Worm (Caenorhabditis elegans) whole organism, L2 larva: Measurements from ENCODE around the gene Y45G12B.2.

Experiments used
- F13H6.1 ChIP-seq: sonication (generic microtip); optimal IDR thresholded peaks from 2 replicates; lab custom pipeline; 2016; ENCODE audit warnings: missing genetic modification characterization, missing compliant biosample characterization
- R02D3.7 ChIP-seq: fragments of 150-350 bp; optimal IDR thresholded peaks from 2 replicates; lab custom pipeline; 2014; ENCODE audit warnings: missing biosample characterization, missing genetic modification characterization
- Y55F3AM.14 ChIP-seq: fragments of 200-800 bp; sonication (Bioruptor generic); optimal IDR thresholded peaks from 2 replicates; lab custom pipeline; 2018; ENCODE audit warnings: mild to moderate bottlenecking, missing genetic modification characterization, missing compliant biosample characterization
- ZK546.5 ChIP-seq: sonication (generic microtip); optimal IDR thresholded peaks from 2 replicates; lab custom pipeline; 2017; ENCODE audit warnings: missing biosample characterization, missing genetic modification characterization
- alr-1 ChIP-seq: fragments of 150-350 bp; optimal IDR thresholded peaks from 2 replicates; lab custom pipeline; 2014; ENCODE audit warnings: missing biosample characterization, missing genetic modification characterization
- aly-2 ChIP-seq: fragments of 150-350 bp; optimal IDR thresholded peaks from 2 replicates; lab custom pipeline; 2014; ENCODE audit warnings: missing biosample characterization, missing genetic modification characterization
- ama-1 ChIP-seq: fragments of 150-350 bp; optimal IDR thresholded peaks from 2 replicates; lab custom pipeline; 2018; ENCODE audit warnings: inconsistent platforms
- blmp-1 ChIP-seq: sonication (generic microtip); optimal IDR thresholded peaks from 2 replicates; lab custom pipeline; 2017; ENCODE audit warnings: missing genetic modification characterization, mild to moderate bottlenecking, missing compliant biosample characterization, antibody characterized with exemption, moderate library complexity; ENCODE audit not compliant: insufficient read depth
- ceh-16 ChIP-seq: fragments of 150-350 bp; optimal IDR thresholded peaks from 2 replicates; lab custom pipeline; 2014; ENCODE audit warnings: missing biosample characterization, missing genetic modification characterization
- ceh-82 ChIP-seq: fragments of 150-350 bp; optimal IDR thresholded peaks from 2 replicates; lab custom pipeline; 2014; ENCODE audit warnings: missing biosample characterization, missing genetic modification characterization
- dmd-4 ChIP-seq: sonication (generic microtip); optimal IDR thresholded peaks from 2 replicates; lab custom pipeline; 2017; ENCODE audit warnings: missing biosample characterization, missing genetic modification characterization
- egl-27 ChIP-seq: sonication (generic microtip); optimal IDR thresholded peaks from 3 replicates; lab custom pipeline; 2017; ENCODE audit warnings: missing biosample characterization, missing genetic modification reagents, missing genetic modification characterization
- elt-3 ChIP-seq: sonication (generic microtip); optimal IDR thresholded peaks from 2 replicates; lab custom pipeline; 2017; ENCODE audit warnings: missing biosample characterization, missing genetic modification characterization
- fos-1 ChIP-seq: fragments of 150-350 bp; optimal IDR thresholded peaks from 2 replicates; lab custom pipeline; 2014; ENCODE audit warnings: missing biosample characterization, missing genetic modification characterization
- gmeb-1 ChIP-seq: fragments of 150-350 bp; optimal IDR thresholded peaks from 2 replicates; lab custom pipeline; 2014; ENCODE audit warnings: missing biosample characterization, missing genetic modification characterization
- lin-11 ChIP-seq: fragments of 150-350 bp; sonication (generic microtip); optimal IDR thresholded peaks from 2 replicates; lab custom pipeline; 2014; ENCODE audit warnings: missing biosample characterization, missing genetic modification characterization, inconsistent platforms, mixed read lengths
- lin-13 ChIP-seq: fragments of 150-350 bp; optimal IDR thresholded peaks from 2 replicates; lab custom pipeline; 2014; ENCODE audit warnings: missing biosample characterization, missing genetic modification reagents, missing genetic modification characterization
- lin-39 ChIP-seq: fragments of 150-350 bp; optimal IDR thresholded peaks from 2 replicates; lab custom pipeline; 2014; ENCODE audit warnings: missing biosample characterization, missing genetic modification reagents, missing genetic modification characterization
- lsy-2 ChIP-seq, 2 experiments: fragments of 150-350 bp in 1 of 2; sonication (generic microtip) in 1 of 2; optimal IDR thresholded peaks; 2 replicates each; lab custom pipeline; 2014 to 2017; ENCODE audit warnings: missing biosample characterization in 2 of 2, missing genetic modification characterization in 2 of 2
- mab-5 ChIP-seq: fragments of 150-350 bp; optimal IDR thresholded peaks from 2 replicates; lab custom pipeline; 2014; ENCODE audit warnings: missing biosample characterization, missing genetic modification characterization
- mbf-1 ChIP-seq: sonication (generic microtip); optimal IDR thresholded peaks from 2 replicates; lab custom pipeline; 2017; ENCODE audit warnings: missing biosample characterization, missing genetic modification characterization
- mdl-1 ChIP-seq, 2 experiments: fragments of 150-350 bp in 1 of 2; sonication (generic microtip) in 1 of 2; optimal IDR thresholded peaks; 2 replicates each; lab custom pipeline; 2017; ENCODE audit warnings: missing biosample characterization in 2 of 2, missing genetic modification characterization in 2 of 2
- nhr-10 ChIP-seq: sonication (generic microtip); optimal IDR thresholded peaks from 2 replicates; lab custom pipeline; 2017; ENCODE audit warnings: missing biosample characterization, missing genetic modification characterization
- nhr-11 ChIP-seq: fragments of 150-350 bp; optimal IDR thresholded peaks from 2 replicates; lab custom pipeline; 2014; ENCODE audit warnings: missing biosample characterization, missing genetic modification characterization
- nhr-12 ChIP-seq: fragments of 150-350 bp; optimal IDR thresholded peaks from 2 replicates; lab custom pipeline; 2014; ENCODE audit warnings: missing biosample characterization, missing genetic modification characterization
- nhr-129 ChIP-seq: fragments of 150-350 bp; optimal IDR thresholded peaks from 2 replicates; lab custom pipeline; 2014; ENCODE audit warnings: missing biosample characterization, missing genetic modification characterization
- nhr-21 ChIP-seq: fragments of 150-350 bp; optimal IDR thresholded peaks from 2 replicates; lab custom pipeline; 2014; ENCODE audit warnings: missing biosample characterization, missing genetic modification characterization
- nhr-23 ChIP-seq: fragments of 150-350 bp; optimal IDR thresholded peaks from 2 replicates; lab custom pipeline; 2014; ENCODE audit warnings: missing biosample characterization, missing genetic modification reagents, missing genetic modification characterization
- nhr-237 ChIP-seq: fragments of 150-350 bp; optimal IDR thresholded peaks from 2 replicates; lab custom pipeline; 2014; ENCODE audit warnings: missing biosample characterization, missing genetic modification characterization
- nhr-25 ChIP-seq: fragments of 150-350 bp; sonication (generic microtip); optimal IDR thresholded peaks from 3 replicates; lab custom pipeline; 2014; ENCODE audit warnings: missing biosample characterization, missing genetic modification characterization
- nhr-6 ChIP-seq: fragments of 150-350 bp; optimal IDR thresholded peaks from 2 replicates; lab custom pipeline; 2014; ENCODE audit warnings: missing biosample characterization, missing genetic modification characterization
- nhr-77 ChIP-seq: fragments of 150-350 bp; optimal IDR thresholded peaks from 2 replicates; lab custom pipeline; 2014; ENCODE audit warnings: missing biosample characterization, missing genetic modification characterization
- peb-1 ChIP-seq: fragments of 150-350 bp; optimal IDR thresholded peaks from 2 replicates; lab custom pipeline; 2014; ENCODE audit warnings: missing biosample characterization, missing genetic modification characterization
- sem-4 ChIP-seq: fragments of 150-350 bp; optimal IDR thresholded peaks from 2 replicates; lab custom pipeline; 2014; ENCODE audit warnings: missing biosample characterization, missing genetic modification reagents, missing genetic modification characterization
- sma-3 ChIP-seq: sonication (generic microtip); optimal IDR thresholded peaks from 2 replicates; lab custom pipeline; 2016; ENCODE audit warnings: missing genetic modification reagents, missing genetic modification characterization, missing compliant biosample characterization
- sma-9 ChIP-seq, 2 experiments: fragments of 150-350 bp in 1 of 2; sonication (generic microtip) in 1 of 2; optimal IDR thresholded peaks; 2 replicates each; lab custom pipeline; 2014 to 2016; ENCODE audit warnings: missing genetic modification characterization in 2 of 2, mild to moderate bottlenecking in 1 of 2, missing biosample characterization in 1 of 2, missing compliant biosample characterization in 1 of 2, missing genetic modification reagents in 1 of 2, moderate library complexity in 1 of 2
- unc-55 ChIP-seq: fragments of 150-350 bp; sonication (generic microtip); optimal IDR thresholded peaks from 3 replicates; lab custom pipeline; 2014; ENCODE audit warnings: missing biosample characterization, missing genetic modification reagents, missing genetic modification characterization
- unc-62 ChIP-seq: fragments of 150-350 bp; optimal IDR thresholded peaks from 2 replicates; lab custom pipeline; 2014; ENCODE audit warnings: missing biosample characterization, missing genetic modification reagents, missing genetic modification characterization
- zag-1 ChIP-seq: fragments of 150-350 bp; optimal IDR thresholded peaks from 2 replicates; lab custom pipeline; 2014; ENCODE audit warnings: missing biosample characterization, missing genetic modification characterization
- ztf-1 ChIP-seq: fragments of 200-800 bp; sonication (Bioruptor generic); conservative IDR thresholded peaks from 2 replicates; pipeline ENCODE4 v1.3.6; 2022; ENCODE audit warnings: missing genetic modification characterization, missing compliant biosample characterization
- ztf-11 ChIP-seq: sonication (generic microtip); optimal IDR thresholded peaks from 2 replicates; lab custom pipeline; 2017; ENCODE audit warnings: missing biosample characterization, missing genetic modification characterization
- ztf-4 ChIP-seq: fragments of 150-350 bp; optimal IDR thresholded peaks from 2 replicates; lab custom pipeline; 2014; ENCODE audit warnings: missing biosample characterization, missing genetic modification characterization

The Y45G12B.2 gene

ce11 chrV:2716933-2717332, 22.4 kb downstream of the Y45G12B.2 start:
- TF ChIP-seq elt-3 (tag; lab: Kevin White, UChicago), result no peak
- TF ChIP-seq nhr-77, result no peak
- TF ChIP-seq gmeb-1 (tag; lab: Kevin White, UChicago), result no peak
- no peak for TF ChIP-seq R02D3.7
- no peak for TF ChIP-seq ztf-11 (tag; lab: Kevin White, UChicago)

ce11 chrV:2718688-2719185, 24.2 kb downstream of the Y45G12B.2 start, which contains the start of gene srt-29:
TSS of gene srt-29 (minus strand) at chrV:2719135.
- TF ChIP-seq ceh-82, result no peak
- TF ChIP-seq sma-3, result no peak
- no peak for TF ChIP-seq alr-1
- TF ChIP-seq nhr-11 (tag; lab: Kevin White, UChicago), result no peak
- TF ChIP-seq nhr-23 (tag; lab: Kevin White, UChicago), result no peak
- no peak for TF ChIP-seq nhr-25 (tag; lab: Kevin White, UChicago)
- no peak for TF ChIP-seq unc-62 (GFP tag; lab: Kevin White, UChicago)
- TF ChIP-seq ama-1 (lab: Kevin White, UChicago), result no peak
- no peak for TF ChIP-seq sma-9 (GFP tag; optimal IDR thresholded peaks at IDR 0.05; lab: Kevin White, UChicago)
- TF ChIP-seq sma-9 (tag; optimal IDR thresholded peaks at IDR 0.05; lab: Kevin White, UChicago), result no peak
- no peak for TF ChIP-seq nhr-21
- no peak for TF ChIP-seq ceh-16 (tag; lab: Kevin White, UChicago)
- TF ChIP-seq mdl-1 (tag; optimal IDR thresholded peaks at IDR 0.05; lab: Kevin White, UChicago), result no peak
- no peak for TF ChIP-seq lin-39
- TF ChIP-seq sem-4 (tag; lab: Kevin White, UChicago), result no peak
- TF ChIP-seq peb-1, result no peak
- no peak for TF ChIP-seq lsy-2 (tag; optimal IDR thresholded peaks at IDR 0.05; lab: Kevin White, UChicago)
- no peak for TF ChIP-seq ztf-11 (tag; lab: Kevin White, UChicago)
- TF ChIP-seq egl-27, result no peak
- no peak for TF ChIP-seq nhr-6 (tag; lab: Kevin White, UChicago)

- TF ChIP-seq unc-55, result no peak
- TF ChIP-seq nhr-237 (tag; lab: Kevin White, UChicago), result no peak
- no peak for TF ChIP-seq F13H6.1 (tag; lab: Kevin White, UChicago)
- no peak for TF ChIP-seq peb-1
- no peak for TF ChIP-seq nhr-25 (tag; lab: Kevin White, UChicago)
- TF ChIP-seq mdl-1 (tag; optimal IDR thresholded peaks at IDR 0.05; lab: Kevin White, UChicago), result no peak
- no peak for TF ChIP-seq sma-3
- no peak for TF ChIP-seq ceh-16 (tag; lab: Kevin White, UChicago)
- TF ChIP-seq zag-1 (tag; lab: Kevin White, UChicago), result no peak
- TF ChIP-seq nhr-21, result no peak
- no peak for TF ChIP-seq nhr-12 (tag; lab: Kevin White, UChicago)
- no peak for TF ChIP-seq mbf-1
- no peak for TF ChIP-seq lin-11 (tag; lab: Kevin White, UChicago)
- TF ChIP-seq ztf-4 (tag; lab: Kevin White, UChicago), result no peak
- no peak for TF ChIP-seq alr-1
- no peak for TF ChIP-seq ama-1 (lab: Kevin White, UChicago)
- no peak for TF ChIP-seq nhr-11 (tag; lab: Kevin White, UChicago)
- no peak for TF ChIP-seq nhr-6 (tag; lab: Kevin White, UChicago)
- no peak for TF ChIP-seq nhr-129
Observed at ce11 chrV:2720763-2721162, 26.2 kb downstream of the Y45G12B.2 start, which contains the start of gene srt-27. TSS of gene srt-27 (minus strand) at chrV:2720863.

ce11 chrV:2722555-2722954, 28.0 kb downstream of the Y45G12B.2 start, which contains the start of gene srg-60:
TSS of gene srg-60 (minus strand) at chrV:2722655.
- no peak for TF ChIP-seq aly-2 (tag; lab: Kevin White, UChicago)
- no peak for TF ChIP-seq nhr-25 (tag; lab: Kevin White, UChicago)
- TF ChIP-seq, all 48 proteins: peak for 0

ce11 chrV:2725225-2725624, 30.7 kb downstream of the Y45G12B.2 start, which contains the start of gene srg-59:
TSS of gene srg-59 (minus strand) at chrV:2725325.
- TF ChIP-seq nhr-23 (tag; lab: Kevin White, UChicago), result no peak
- TF ChIP-seq sem-4 (tag; lab: Kevin White, UChicago), result no peak
- TF ChIP-seq dmd-4 (tag; lab: Kevin White, UChicago), result no peak
- no peak for TF ChIP-seq ZK546.5
- TF ChIP-seq ztf-1, result no peak
- TF ChIP-seq mbf-1, result no peak
- TF ChIP-seq lin-13, result no peak
- TF ChIP-seq unc-55, result no peak
- TF ChIP-seq Y55F3AM.14 (GFP tag; lab: Kevin White, UChicago), result no peak
- TF ChIP-seq mab-5, result no peak
- TF ChIP-seq nhr-77, result no peak
- TF ChIP-seq R02D3.7, result no peak
- no peak for TF ChIP-seq fos-1 (tag; lab: Kevin White, UChicago)
- no peak for TF ChIP-seq nhr-10
- TF ChIP-seq blmp-1 (tag; lab: Kevin White, UChicago), result no peak
- no peak for TF ChIP-seq lsy-2 (tag; optimal IDR thresholded peaks at IDR 0.05; lab: Kevin White, UChicago)
- no peak for TF ChIP-seq gmeb-1 (tag; lab: Kevin White, UChicago)
- TF ChIP-seq nhr-12 (tag; lab: Kevin White, UChicago), result no peak
- TF ChIP-seq elt-3 (tag; lab: Kevin White, UChicago), result no peak
